Fruit fly (Drosophila melanogaster) whole organism, prepupa: Measurements from ENCODE around the gene Or85f.

Experiments used
- CG10631 ChIP-seq: fragments of 200-800 bp; sonication (Bioruptor generic); optimal IDR thresholded peaks from 2 replicates; lab custom pipeline; 2016; ENCODE audit warnings: missing biosample characterization, missing genetic modification characterization
- CG10669 ChIP-seq: fragments of 200-800 bp; sonication (Bioruptor generic); optimal IDR thresholded peaks from 3 replicates; lab custom pipeline; 2018; ENCODE audit warnings: missing biosample characterization, mild to moderate bottlenecking, missing genetic modification characterization, moderate library complexity
- CG11294 ChIP-seq: fragments of 200-800 bp; sonication (Bioruptor generic); IDR thresholded peaks from 2 replicates; pipeline ENCODE4 v1.3.6; 2022; ENCODE audit warnings: missing biosample characterization, missing genetic modification characterization
- CG11762 ChIP-seq: fragments of 200-800 bp; sonication (Bioruptor generic); optimal IDR thresholded peaks from 3 replicates; lab custom pipeline; 2016; ENCODE audit warnings: missing biosample characterization, missing genetic modification characterization; ENCODE audit not compliant: insufficient read depth
- CG11902 ChIP-seq: fragments of 200-800 bp; sonication (Bioruptor generic); optimal IDR thresholded peaks from 3 replicates; lab custom pipeline; 2016; ENCODE audit warnings: missing biosample characterization, missing genetic modification characterization
- CG15336 ChIP-seq: fragments of 200-800 bp; sonication (Bioruptor generic); IDR thresholded peaks from 2 replicates; pipeline ENCODE4 v1.3.6; 2022; ENCODE audit warnings: missing biosample characterization, missing genetic modification characterization
- CG1621 ChIP-seq: fragments of 200-800 bp; sonication (Bioruptor generic); optimal IDR thresholded peaks from 3 replicates; lab custom pipeline; 2018; ENCODE audit warnings: missing biosample characterization, mild to moderate bottlenecking, missing genetic modification characterization
- CG16779 ChIP-seq: fragments of 200-800 bp; sonication (Bioruptor generic); optimal IDR thresholded peaks from 3 replicates; lab custom pipeline; 2017; ENCODE audit warnings: missing biosample characterization, mild to moderate bottlenecking, missing genetic modification characterization
- CG3032 ChIP-seq: fragments of 200-800 bp; optimal IDR thresholded peaks from 2 replicates; lab custom pipeline; 2019; ENCODE audit warnings: missing biosample characterization, mild to moderate bottlenecking, missing genetic modification characterization, moderate library complexity
- CG31627 ChIP-seq: fragments of 200-800 bp; sonication (Bioruptor generic); optimal IDR thresholded peaks from 3 replicates; lab custom pipeline; 2016; ENCODE audit warnings: missing biosample characterization, missing genetic modification characterization
- CG32006 ChIP-seq: fragments of 200-800 bp; sonication (Bioruptor generic); optimal IDR thresholded peaks from 3 replicates; lab custom pipeline; 2017; ENCODE audit warnings: missing biosample characterization, mild to moderate bottlenecking, missing genetic modification characterization
- CG34406 ChIP-seq: fragments of 200-800 bp; sonication (Bioruptor generic); optimal IDR thresholded peaks from 3 replicates; lab custom pipeline; 2016; ENCODE audit warnings: missing biosample characterization, missing genetic modification characterization
- CG3919 ChIP-seq: fragments of 200-800 bp; sonication (Bioruptor generic); optimal IDR thresholded peaks from 3 replicates; lab custom pipeline; 2016; ENCODE audit warnings: missing biosample characterization, missing genetic modification characterization
- CG4318 ChIP-seq: fragments of 200-800 bp; sonication (Bioruptor generic); optimal IDR thresholded peaks from 3 replicates; lab custom pipeline; 2017; ENCODE audit warnings: missing biosample characterization, mild to moderate bottlenecking, missing genetic modification characterization
- CG6163 ChIP-seq: fragments of 200-800 bp; sonication (Bioruptor generic); IDR thresholded peaks from 3 replicates; pipeline ENCODE4 v1.3.6; 2022; ENCODE audit warnings: missing biosample characterization, missing genetic modification characterization
- CG6276 ChIP-seq: fragments of 200-800 bp; sonication (Bioruptor generic); optimal IDR thresholded peaks from 2 replicates; lab custom pipeline; 2017; ENCODE audit warnings: missing biosample characterization, mild to moderate bottlenecking, missing genetic modification characterization
- CG6808 ChIP-seq: fragments of 200-800 bp; sonication (Bioruptor generic); optimal IDR thresholded peaks from 3 replicates; lab custom pipeline; 2017; ENCODE audit warnings: missing biosample characterization, missing genetic modification characterization, mild to moderate bottlenecking, moderate library complexity, missing genetic modification reagents
- CG7368 ChIP-seq: fragments of 200-800 bp; sonication (Bioruptor generic); optimal IDR thresholded peaks from 3 replicates; lab custom pipeline; 2016; ENCODE audit warnings: missing biosample characterization, missing genetic modification characterization
- CG8119 ChIP-seq: fragments of 200-800 bp; sonication (Bioruptor generic); IDR thresholded peaks from 3 replicates; pipeline ENCODE4 v1.3.6; 2022; ENCODE audit warnings: missing biosample characterization, missing genetic modification characterization
- CG8319 ChIP-seq: fragments of 200-800 bp; sonication (Bioruptor generic); optimal IDR thresholded peaks from 3 replicates; lab custom pipeline; 2016; ENCODE audit warnings: missing biosample characterization, missing genetic modification characterization
- CG8632 ChIP-seq: fragments of 200-800 bp; sonication (Bioruptor generic); optimal IDR thresholded peaks from 3 replicates; lab custom pipeline; 2016; ENCODE audit warnings: missing biosample characterization, missing genetic modification characterization
- CG9139 ChIP-seq: fragments of 200-800 bp; sonication (Bioruptor generic); optimal IDR thresholded peaks from 3 replicates; lab custom pipeline; 2017; ENCODE audit warnings: missing biosample characterization, mild to moderate bottlenecking, missing genetic modification characterization
- Eip75B ChIP-seq: fragments of 200-800 bp; sonication (Bioruptor generic); optimal IDR thresholded peaks from 3 replicates; lab custom pipeline; 2016; ENCODE audit warnings: missing biosample characterization, missing genetic modification characterization
- Eip78C ChIP-seq: fragments of 200-800 bp; sonication (Bioruptor generic); peaks from one replicate; lab custom pipeline; 2016; ENCODE audit warnings: missing biosample characterization, missing genetic modification characterization
- Eip93F ChIP-seq: fragments of 200-800 bp; sonication (Bioruptor generic); optimal IDR thresholded peaks from 2 replicates; lab custom pipeline; 2016; ENCODE audit warnings: missing biosample characterization, mild to moderate bottlenecking, missing genetic modification characterization
- Ets96B ChIP-seq: fragments of 200-800 bp; optimal IDR thresholded peaks from 2 replicates; lab custom pipeline; 2019; ENCODE audit warnings: missing biosample characterization, mild to moderate bottlenecking, missing genetic modification characterization, moderate library complexity
- Gug ChIP-seq: fragments of 200-800 bp; sonication (Bioruptor generic); IDR thresholded peaks from 2 replicates; pipeline ENCODE4 v1.3.6; 2022; ENCODE audit warnings: missing biosample characterization, missing genetic modification characterization
- Hr39 ChIP-seq: fragments of 200-800 bp; sonication (Bioruptor generic); optimal IDR thresholded peaks from 2 replicates; lab custom pipeline; 2016; ENCODE audit warnings: missing biosample characterization, missing genetic modification characterization
- Hr4 ChIP-seq: fragments of 200-800 bp; sonication (Bioruptor generic); optimal IDR thresholded peaks from 3 replicates; lab custom pipeline; 2016; ENCODE audit warnings: missing biosample characterization, missing genetic modification characterization
- Lpt ChIP-seq: fragments of 200-800 bp; sonication (Bioruptor generic); optimal IDR thresholded peaks from 3 replicates; lab custom pipeline; 2016; ENCODE audit warnings: missing biosample characterization, missing genetic modification characterization
- OdsH ChIP-seq: fragments of 200-800 bp; sonication (Bioruptor generic); optimal IDR thresholded peaks from 3 replicates; lab custom pipeline; 2016; ENCODE audit warnings: missing biosample characterization, missing genetic modification characterization
- Sox102F ChIP-seq: fragments of 200-800 bp; sonication (Bioruptor generic); optimal IDR thresholded peaks from 2 replicates; lab custom pipeline; 2016; ENCODE audit warnings: missing biosample characterization, mild to moderate bottlenecking, missing genetic modification characterization
- Sox15 ChIP-seq: fragments of 200-800 bp; sonication (Bioruptor generic); optimal IDR thresholded peaks from 3 replicates; lab custom pipeline; 2016; ENCODE audit warnings: missing biosample characterization, missing genetic modification characterization
- achi ChIP-seq: fragments of 200-800 bp; sonication (Bioruptor generic); optimal IDR thresholded peaks from 3 replicates; lab custom pipeline; 2016; ENCODE audit warnings: missing biosample characterization, missing genetic modification characterization
- acj6 ChIP-seq: fragments of 200-800 bp; sonication (Bioruptor generic); optimal IDR thresholded peaks from 3 replicates; lab custom pipeline; 2016; ENCODE audit warnings: missing biosample characterization, missing genetic modification characterization
- cyc ChIP-seq: fragments of 200-800 bp; sonication (Bioruptor generic); optimal IDR thresholded peaks from 3 replicates; lab custom pipeline; 2016; ENCODE audit warnings: missing biosample characterization, missing genetic modification characterization
- dac ChIP-seq: fragments of 200-800 bp; sonication (Bioruptor generic); optimal IDR thresholded peaks from 2 replicates; lab custom pipeline; 2017; ENCODE audit warnings: missing biosample characterization, mild to moderate bottlenecking, missing genetic modification characterization
- dsx ChIP-seq: fragments of 200-800 bp; optimal IDR thresholded peaks from 3 replicates; lab custom pipeline; 2019; ENCODE audit warnings: missing biosample characterization, mild to moderate bottlenecking, missing genetic modification characterization, moderate library complexity; ENCODE audit not compliant: poor library complexity, severe bottlenecking
- esn ChIP-seq: fragments of 200-800 bp; sonication (Bioruptor generic); optimal IDR thresholded peaks from 2 replicates; lab custom pipeline; 2016; ENCODE audit warnings: missing biosample characterization, mild to moderate bottlenecking, missing genetic modification characterization, moderate library complexity
- fd59A ChIP-seq: fragments of 200-800 bp; sonication (Bioruptor generic); optimal IDR thresholded peaks from 2 replicates; lab custom pipeline; 2017; ENCODE audit warnings: missing biosample characterization, mild to moderate bottlenecking, missing genetic modification characterization, missing genetic modification reagents
- fkh ChIP-seq: fragments of 200-800 bp; sonication (Bioruptor generic); optimal IDR thresholded peaks from 3 replicates; lab custom pipeline; 2017; ENCODE audit warnings: missing biosample characterization, mild to moderate bottlenecking, missing genetic modification characterization, moderate library complexity
- lz ChIP-seq: fragments of 200-800 bp; sonication (Bioruptor generic); optimal IDR thresholded peaks from 3 replicates; lab custom pipeline; 2016; ENCODE audit warnings: missing biosample characterization, missing genetic modification characterization
- net ChIP-seq: fragments of 200-800 bp; sonication (Bioruptor generic); optimal IDR thresholded peaks from 3 replicates; lab custom pipeline; 2016; ENCODE audit warnings: missing biosample characterization, missing genetic modification characterization
- pdm3 ChIP-seq: fragments of 200-800 bp; sonication (Bioruptor generic); optimal IDR thresholded peaks from 3 replicates; lab custom pipeline; 2016; ENCODE audit warnings: missing biosample characterization, missing genetic modification characterization
- spab ChIP-seq: fragments of 200-800 bp; sonication (Bioruptor generic); optimal IDR thresholded peaks from 2 replicates; lab custom pipeline; 2017; ENCODE audit warnings: missing biosample characterization, mild to moderate bottlenecking, missing genetic modification characterization, missing genetic modification reagents
- ss ChIP-seq, 2 experiments: fragments of 200-800 bp; sonication (Bioruptor generic); optimal IDR thresholded peaks; 2 replicates in 1 of 2; 3 replicates in 1 of 2; lab custom pipeline; 2017 to 2018; ENCODE audit warnings: mild to moderate bottlenecking in 2 of 2, missing biosample characterization in 2 of 2, missing genetic modification characterization in 2 of 2, moderate library complexity in 1 of 2
- svp ChIP-seq: fragments of 200-800 bp; sonication (Bioruptor generic); peaks from one replicate; lab custom pipeline; 2016; ENCODE audit warnings: missing biosample characterization, missing genetic modification characterization
- topi ChIP-seq: fragments of 200-800 bp; sonication (Bioruptor generic); optimal IDR thresholded peaks from 3 replicates; lab custom pipeline; 2016; ENCODE audit warnings: missing biosample characterization, missing genetic modification characterization
- vri ChIP-seq: fragments of 200-800 bp; sonication (Bioruptor generic); optimal IDR thresholded peaks from 3 replicates; lab custom pipeline; 2016; ENCODE audit warnings: missing biosample characterization, mild to moderate bottlenecking, missing genetic modification characterization

Gene Or85f

dm6 chr3R:9427328-9427727 lies 29.3 kb downstream of the Or85f start:
- TF ChIP-seq fkh (GFP tag; lab: Kevin White, UChicago): peak; percentile 61
- TF ChIP-seq CG6276 (GFP tag; lab: Kevin White, UChicago): no peak
- no peak for TF ChIP-seq CG8319
- TF ChIP-seq lz: no peak

dm6 chr3R:9428189-9428699 lies 30.3 kb downstream of the Or85f start:
- peak; percentile 56 for TF ChIP-seq CG1621 (tag; lab: Kevin White, UChicago)
- peak; percentile 20 for TF ChIP-seq dsx
- no peak for TF ChIP-seq Eip93F (GFP tag; lab: Kevin White, UChicago)
- no peak for TF ChIP-seq CG34406 (GFP tag; lab: Kevin White, UChicago)
- peak; percentile 26 for TF ChIP-seq CG8632 (GFP tag; lab: Kevin White, UChicago)
- TF ChIP-seq Hr39 (GFP tag; lab: Kevin White, UChicago): no peak
- peak; percentile 80 for TF ChIP-seq CG15336 (GFP tag; lab: Robert Waterston, UW)
- TF ChIP-seq CG10631: no peak
- no peak for TF ChIP-seq lz
- TF ChIP-seq fkh (GFP tag; lab: Kevin White, UChicago): peak; percentile 95
- peak; percentile 45 for TF ChIP-seq CG7368 (GFP tag; lab: Kevin White, UChicago)
- peak; percentile 71; the same call in 2 of the 3 replicates for TF ChIP-seq CG8119
- TF ChIP-seq CG11902 (GFP tag; lab: Kevin White, UChicago): no peak
- TF ChIP-seq topi (GFP tag; lab: Kevin White, UChicago): no peak
- peak; percentile 83 for TF ChIP-seq svp (GFP tag; lab: Kevin White, UChicago)
- peak; percentile 53 for TF ChIP-seq spab
- no peak for TF ChIP-seq CG4318 (GFP tag; lab: Kevin White, UChicago)
- no peak for TF ChIP-seq Hr4
- TF ChIP-seq CG6163 (GFP tag; lab: Robert Waterston, UW): peak; percentile 88
- TF ChIP-seq CG6808 (GFP tag; lab: Kevin White, UChicago): peak; percentile 76
- TF ChIP-seq esn (GFP tag; lab: Kevin White, UChicago): peak; percentile 1
- no peak for TF ChIP-seq pdm3
- 0 out of 2 replicates have a peak, but pooled peaks have one; percentile 20 for TF ChIP-seq Gug (GFP tag; lab: Robert Waterston, UW)
- no peak for TF ChIP-seq cyc (GFP tag; lab: Kevin White, UChicago)
- TF ChIP-seq Lpt: peak; percentile 62
- peak; percentile 8 for TF ChIP-seq Eip75B (GFP tag; lab: Kevin White, UChicago)
- TF ChIP-seq vri: peak; percentile 61
- peak; percentile 11 for TF ChIP-seq dac (GFP tag; lab: Kevin White, UChicago)
- no peak for TF ChIP-seq Sox15 (GFP tag; lab: Kevin White, UChicago)
- TF ChIP-seq Eip78C: peak; percentile 53
- peak; percentile 51 for TF ChIP-seq CG11762 (GFP tag; lab: Kevin White, UChicago)
- TF ChIP-seq CG6276 (GFP tag; lab: Kevin White, UChicago): peak; percentile 87
- TF ChIP-seq Sox102F: peak; percentile 41
- TF ChIP-seq CG3919 (GFP tag; lab: Kevin White, UChicago): peak; percentile 53
- TF ChIP-seq CG16779 (tag; lab: Kevin White, UChicago): peak; percentile 70
- no peak for TF ChIP-seq OdsH (GFP tag; lab: Kevin White, UChicago)
- TF ChIP-seq Ets96B (tag; lab: Kevin White, UChicago): peak; percentile 6
- peak; percentile 24 for TF ChIP-seq net (GFP tag; lab: Kevin White, UChicago)
- TF ChIP-seq CG10669: peak; percentile 28
- TF ChIP-seq CG9139 (GFP tag; lab: Kevin White, UChicago): peak; percentile 88
- TF ChIP-seq CG31627: no peak
- TF ChIP-seq fd59A (GFP tag; lab: Kevin White, UChicago): no peak
- no peak; the same call in 1 of the 2 replicates for TF ChIP-seq CG11294
- TF ChIP-seq acj6 (GFP tag; lab: Kevin White, UChicago): no peak
- TF ChIP-seq ss (GFP tag; optimal IDR thresholded peaks at IDR 0.05; lab: Kevin White, UChicago): peak; percentile 79 to 82
- TF ChIP-seq CG32006 (GFP tag; lab: Kevin White, UChicago): peak; percentile 21
- TF ChIP-seq CG3032 (tag; lab: Kevin White, UChicago): no peak
- TF ChIP-seq achi (GFP tag; lab: Kevin White, UChicago): peak; percentile 50
